Fruit fly (Drosophila melanogaster): ENCODE results near the gene CG14891.

The CG14891 gene

DNA sequence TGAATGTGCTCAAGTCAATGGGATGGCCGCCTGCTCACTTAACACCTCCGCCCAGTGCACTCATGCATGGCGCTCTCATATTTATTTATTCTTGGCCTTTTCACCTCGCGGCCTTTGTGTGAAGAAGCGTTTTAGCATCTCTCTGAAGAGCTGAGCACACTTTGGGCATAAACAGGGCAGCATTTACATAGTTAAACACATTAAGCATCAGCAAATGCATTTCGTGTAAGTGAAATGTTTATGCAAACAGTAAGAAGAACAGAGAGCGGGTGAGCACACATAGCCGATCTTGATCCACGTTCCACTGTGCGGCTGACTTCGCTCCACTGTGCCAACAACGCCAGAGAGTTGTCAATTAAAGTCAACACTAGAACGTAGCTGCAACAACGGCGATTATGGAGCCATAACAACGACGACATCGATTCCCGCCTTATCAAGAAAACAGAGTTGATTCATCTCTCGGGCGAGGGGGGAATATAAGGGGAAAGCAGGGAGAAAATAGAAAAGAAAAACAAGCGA, 46.7 kb upstream of the CG14891 start (continued):
- TF ChIP-seq Nf-YC (tag; optimal IDR thresholded peaks at IDR 0.05) (no peak), inv (GFP tag; IDR thresholded peaks at IDR 0.05; ENCODE audit: partially characterized antibody) (no peak), chn (GFP tag; optimal IDR thresholded peaks at IDR 0.05) (peak; percentile 52), CG7556 (GFP tag; optimal IDR thresholded peaks at IDR 0.05) (peak; percentile 52), CG7372 (GFP tag; IDR thresholded peaks at IDR 0.05) (no peak), NC2β (GFP tag; optimal IDR thresholded peaks at IDR 0.05) (peak; percentile 56), h (optimal IDR thresholded peaks at IDR 0.05) (no peak), CG15011 (GFP tag; optimal IDR thresholded peaks at IDR 0.05) (peak; percentile 35), PHDP (tag; optimal IDR thresholded peaks at IDR 0.05) (peak; percentile 36), nau (GFP tag; optimal IDR thresholded peaks at IDR 0.05) (peak; percentile 6), zen (tag; optimal IDR thresholded peaks at IDR 0.05) (peak; percentile 61), Sry-β (GFP tag; optimal IDR thresholded peaks at IDR 0.05) (peak; percentile 74), Vsx1 (GFP tag; optimal IDR thresholded peaks at IDR 0.05) (peak; percentile 19), Antp (GFP tag; optimal IDR thresholded peaks at IDR 0.05) (peak; percentile 48), CG6654 (GFP tag; optimal IDR thresholded peaks at IDR 0.05) (peak; percentile 63), sug (tag; optimal IDR thresholded peaks at IDR 0.05) (peak; percentile 22), CG17186 (GFP tag; optimal IDR thresholded peaks at IDR 0.05) (peak; percentile 70), CG11247 (GFP tag; IDR thresholded peaks at IDR 0.05) (0 out of 2 replicates have a peak, but pooled peaks have one; percentile 13), grn (GFP tag; optimal IDR thresholded peaks at IDR 0.05) (peak; percentile 60), CG17328 (GFP tag; IDR thresholded peaks at IDR 0.05) (peak; percentile 61), emc (GFP tag; optimal IDR thresholded peaks at IDR 0.05) (no peak), CG1602 (GFP tag; optimal IDR thresholded peaks at IDR 0.05) (peak; percentile 32), zfh1 (GFP tag; IDR thresholded peaks at IDR 0.05) (peak; percentile 61; the same call in 2 of the 3 replicates), tap (tag; optimal IDR thresholded peaks at IDR 0.05) (peak; percentile 56), D19A (tag; optimal IDR thresholded peaks at IDR 0.05) (peak; percentile 68), NC2α (GFP tag; optimal IDR thresholded peaks at IDR 0.05) (peak; percentile 40), CG15601 (tag; optimal IDR thresholded peaks at IDR 0.05) (peak; percentile 67), Pdp1 (GFP tag; optimal IDR thresholded peaks at IDR 0.05) (peak in 1 of 2 experiments; percentile 56), CG2678 (tag; optimal IDR thresholded peaks at IDR 0.05) (peak; percentile 49), Dref (GFP tag; IDR thresholded peaks at IDR 0.05) (no peak), CG11398 (GFP tag; optimal IDR thresholded peaks at IDR 0.05) (peak; percentile 56), CG2116 (GFP tag; optimal IDR thresholded peaks at IDR 0.05) (peak; percentile 15), Hr78 (GFP tag; optimal IDR thresholded peaks at IDR 0.05) (peak in 1 of 2 experiments; percentile 84), TFAM (GFP tag; optimal IDR thresholded peaks at IDR 0.05) (no peak), tup (GFP tag; optimal IDR thresholded peaks at IDR 0.05) (peak; percentile 20), Nf-YB (GFP tag; optimal IDR thresholded peaks at IDR 0.05) (peak; percentile 16), CG4404 (GFP tag; IDR thresholded peaks at IDR 0.05) (peak; percentile 32), ken (GFP tag; IDR thresholded peaks at IDR 0.05) (peak; percentile 44; the same call in 1 of the 3 replicates), lov (optimal IDR thresholded peaks at IDR 0.05) (no peak), lov (GFP tag; IDR thresholded peaks at IDR 0.05) (no peak; the same call in 2 of the 3 replicates), slp2 (GFP tag; optimal IDR thresholded peaks at IDR 0.05) (peak; percentile 24), chm (GFP tag; IDR thresholded peaks at IDR 0.05) (peak; percentile 88), twi (tag; optimal IDR thresholded peaks at IDR 0.05) (peak; percentile 6), fru (optimal IDR thresholded peaks at IDR 0.05) (no peak), en (GFP tag; optimal IDR thresholded peaks at IDR 0.05) (peak; percentile 22), hth (optimal IDR thresholded peaks at IDR 0.05) (no peak), crol (GFP tag; IDR thresholded peaks at IDR 0.05) (peak; percentile 81), CG8290 (GFP tag; optimal IDR thresholded peaks at IDR 0.05) (peak; percentile 63), CG8290 (tag; optimal IDR thresholded peaks at IDR 0.05) (peak in 1 of 2 experiments; percentile 58), Sox100B (GFP tag; optimal IDR thresholded peaks at IDR 0.05) (peak; percentile 50), pnt (GFP tag; optimal IDR thresholded peaks at IDR 0.05) (peak; percentile 61), pzg (GFP tag; optimal IDR thresholded peaks at IDR 0.05) (no peak)

Data from whole organism, embryonic.